Fruit fly (Drosophila melanogaster): ENCODE results near the gene Utx.

DNA sequence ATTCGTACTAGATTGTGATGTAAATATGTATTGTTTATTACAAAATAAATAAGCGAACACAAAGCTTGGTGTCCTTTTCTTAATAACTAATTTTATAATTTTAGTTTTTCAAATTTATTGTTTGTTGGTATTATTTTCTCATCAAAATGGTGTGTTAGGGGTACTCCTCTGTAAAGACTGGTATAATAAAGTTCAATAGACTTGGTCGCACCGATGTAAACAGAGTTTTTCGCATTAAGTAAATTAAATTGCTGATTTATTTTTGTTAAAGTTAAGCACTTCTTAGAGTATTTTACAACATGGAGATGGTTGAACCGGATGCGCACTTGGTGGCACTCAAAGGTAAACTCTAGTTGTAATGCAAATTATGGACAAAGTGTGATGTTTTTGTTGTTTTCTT, 12.1 kb downstream of the Utx start, which contains the start of gene CG4953:
- TF ChIP-seq lola (GFP tag; optimal IDR thresholded peaks at IDR 0.05) (no peak), Myc (optimal IDR thresholded peaks at IDR 0.05) (no peak), Abd-B (GFP tag; optimal IDR thresholded peaks at IDR 0.05) (no peak), br (GFP tag; optimal IDR thresholded peaks at IDR 0.05) (no peak), CG32264 (GFP tag; optimal IDR thresholded peaks at IDR 0.05) (no peak), Hnf4 (GFP tag; optimal IDR thresholded peaks at IDR 0.05) (no peak), Sp1 (GFP tag; optimal IDR thresholded peaks at IDR 0.05) (no peak), CG9705 (GFP tag; optimal IDR thresholded peaks at IDR 0.05) (no peak), psq (GFP tag; optimal IDR thresholded peaks at IDR 0.05) (no peak), Hr83 (GFP tag; optimal IDR thresholded peaks at IDR 0.05; ENCODE audit: poor library complexity, severe bottlenecking) (no peak), pan (optimal IDR thresholded peaks at IDR 0.05) (no peak), ey (GFP tag; optimal IDR thresholded peaks at IDR 0.05) (no peak), fru (GFP tag; optimal IDR thresholded peaks at IDR 0.05) (no peak)

Measured in whole organism, wandering third instar larva.